Worm (Caenorhabditis elegans): ENCODE results near the gene asp-8.
"Not testable (repeated sequence)": the region's sequence is repeated elsewhere in the genome, so short reads cannot be mapped to it uniquely, and the experiment has no call there.

Gene asp-8

ce11 chrV:3024274-3024673 lies at the start of gene asp-8:
TSS of gene asp-8 (plus strand) at chrV:3024549.
- no peak for TF ChIP-seq unc-62 (GFP tag; optimal IDR thresholded peaks at IDR 0.05)

- not testable (repeated sequence) for TF ChIP-seq unc-62 (GFP tag; optimal IDR thresholded peaks at IDR 0.05)
Observed at ce11 chrV:2975285-2975684, 49.1 kb upstream of the asp-8 start, which contains the start of gene srw-123. TSS of gene srw-123 (minus strand) at chrV:2975385.

- TF ChIP-seq unc-62 (GFP tag; optimal IDR thresholded peaks at IDR 0.05) = no peak
Observed at ce11 chrV:2976287-2976686, 48.1 kb upstream of the asp-8 start, which contains the start of gene srw-124. TSS of gene srw-124 (plus strand) at chrV:2976587.

ce11 chrV:2979978-2980377 lies 44.4 kb upstream of the asp-8 start, which contains the start of gene srw-118:
TSS of gene srw-118 (minus strand) at chrV:2980078.
- TF ChIP-seq unc-62 (GFP tag; optimal IDR thresholded peaks at IDR 0.05) = no peak

ce11 chrV:2983351-2983750 lies 41.0 kb upstream of the asp-8 start, which contains the start of gene srw-117:
TSS of gene srw-117 (minus strand) at chrV:2983451.
- TF ChIP-seq unc-62 (GFP tag; optimal IDR thresholded peaks at IDR 0.05) = no peak

ce11 chrV:2985309-2985708 lies 39.0 kb upstream of the asp-8 start, which contains the start of gene srw-139:
TSS of gene srw-139 (minus strand) at chrV:2985409.
- no peak for TF ChIP-seq unc-62 (GFP tag; optimal IDR thresholded peaks at IDR 0.05)

- no peak for TF ChIP-seq unc-62 (GFP tag; optimal IDR thresholded peaks at IDR 0.05)
Observed at ce11 chrV:2987407-2987806, 36.9 kb upstream of the asp-8 start, which contains the start of gene srh-85. TSS of gene srh-85 (minus strand) at chrV:2987507.

- no peak for TF ChIP-seq unc-62 (GFP tag; optimal IDR thresholded peaks at IDR 0.05)
Observed at ce11 chrV:2991485-2991884, 32.9 kb upstream of the asp-8 start, which contains the start of gene srw-121. TSS of gene srw-121 (minus strand) at chrV:2991585.

ce11 chrV:2992060-2992459 lies 32.3 kb upstream of the asp-8 start:
- no peak for TF ChIP-seq unc-62 (GFP tag; optimal IDR thresholded peaks at IDR 0.05)

ce11 chrV:2993816-2994215 lies 30.5 kb upstream of the asp-8 start, which contains the start of gene srw-115:
TSS of gene srw-115 (minus strand) at chrV:2993916.
- TF ChIP-seq unc-62 (GFP tag; optimal IDR thresholded peaks at IDR 0.05) = no peak

- TF ChIP-seq unc-62 (GFP tag; optimal IDR thresholded peaks at IDR 0.05) = no peak
Observed at ce11 chrV:2996105-2996504, 28.2 kb upstream of the asp-8 start, which contains the start of gene srw-120. TSS of gene srw-120 (minus strand) at chrV:2996205.

- no peak for TF ChIP-seq unc-62 (GFP tag; optimal IDR thresholded peaks at IDR 0.05)
Observed at ce11 chrV:2999736-3000135, 24.6 kb upstream of the asp-8 start, which contains the start of gene srw-119. TSS of gene srw-119 (minus strand) at chrV:2999836.

- TF ChIP-seq unc-62 (GFP tag; optimal IDR thresholded peaks at IDR 0.05) = no peak
Observed at ce11 chrV:3005964-3006363, 18.4 kb upstream of the asp-8 start, which contains the start of gene srw-112. TSS of gene srw-112 (minus strand) at chrV:3006064.

- no peak for TF ChIP-seq unc-62 (GFP tag; optimal IDR thresholded peaks at IDR 0.05)
Observed at ce11 chrV:3010468-3010867, 13.9 kb upstream of the asp-8 start, which contains the start of gene srw-136. TSS of gene srw-136 (minus strand) at chrV:3010568.

ce11 chrV:3011394-3011793 lies 13.0 kb upstream of the asp-8 start, which contains the start of gene srw-135:
TSS of gene srw-135 (minus strand) at chrV:3011494.
- TF ChIP-seq unc-62 (GFP tag; optimal IDR thresholded peaks at IDR 0.05) = no peak

ce11 chrV:3014185-3014584 lies 10.2 kb upstream of the asp-8 start, which contains the start of gene K12D9.1:
TSS of gene K12D9.1 (plus strand) at chrV:3014485.
- TF ChIP-seq unc-62 (GFP tag; optimal IDR thresholded peaks at IDR 0.05) = no peak

ce11 chrV:3017930-3018329 lies 6.4 kb upstream of the asp-8 start:
- TF ChIP-seq unc-62 (GFP tag; optimal IDR thresholded peaks at IDR 0.05) = no peak

Data from whole organism, dauer.